Worm (Caenorhabditis elegans) whole organism, L4/young adult: ENCODE measurements around the gene srg-1.

Experiments
- W03F9.2 ChIP-seq: fragments of 150-350 bp; optimal IDR thresholded peaks from 2 replicates; lab custom pipeline; 2014; ENCODE audit warnings: missing biosample characterization, missing genetic modification characterization
- him-1 ChIP-seq: sonication (generic microtip); optimal IDR thresholded peaks from 2 replicates; lab custom pipeline; 2016; ENCODE audit warnings: missing genotype, missing genetic modification reagents, missing genetic modification characterization, missing compliant biosample characterization

DNA sequence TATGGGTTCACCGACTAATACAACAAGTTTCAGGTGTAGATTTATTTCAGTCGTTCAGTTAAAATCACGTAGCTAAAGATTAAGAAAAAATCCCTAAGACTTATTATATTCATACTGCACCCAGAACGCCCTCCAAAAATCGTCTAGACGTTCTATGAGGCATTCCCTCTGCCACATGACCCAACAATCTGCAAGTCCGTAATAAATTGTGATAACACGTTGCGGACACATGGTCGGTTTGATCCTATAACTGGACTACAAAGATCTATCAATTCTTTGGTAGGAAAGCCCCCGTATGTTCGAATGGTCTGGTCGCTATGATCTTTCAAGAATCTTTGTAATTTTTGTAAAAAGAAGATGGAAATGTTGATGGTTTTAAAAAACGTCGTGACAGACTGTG, 42.2 kb downstream of the srg-1 start:
- no peak for TF ChIP-seq W03F9.2 (tag; lab: Kevin White, UChicago)
- no peak for TF ChIP-seq him-1 (tag; lab: Kevin White, UChicago)
